Worm (Caenorhabditis elegans) whole organism, early embryonic: ENCODE results near the gene lin-26.

Source experiments
- ama-1 ChIP-seq: fragments of 150-350 bp; optimal IDR thresholded peaks from 2 replicates; lab custom pipeline; 2014
- ceh-13 ChIP-seq: fragments of 200-800 bp; sonication (Bioruptor generic); optimal IDR thresholded peaks from 2 replicates; lab custom pipeline; 2018; ENCODE audit warnings: mild to moderate bottlenecking, missing genetic modification characterization, missing compliant biosample characterization

DNA sequence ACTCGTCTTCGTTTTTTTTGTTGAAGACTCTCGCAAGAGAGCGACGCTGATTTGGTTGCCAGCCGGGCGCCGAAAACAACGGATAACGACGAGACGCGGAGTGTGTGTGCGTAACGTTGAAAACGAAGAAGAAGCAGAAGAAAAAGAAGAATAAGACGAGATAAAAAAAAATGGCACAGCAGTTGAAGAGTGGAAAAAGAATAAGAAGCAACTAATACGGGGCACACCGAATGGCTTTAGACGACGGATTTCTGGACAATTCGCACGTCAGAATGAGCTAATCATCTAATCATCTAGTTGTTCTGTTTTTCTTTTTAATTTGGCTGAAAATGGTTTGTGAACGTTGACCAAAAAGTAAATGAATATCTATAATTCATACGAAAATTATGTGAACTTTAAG, 45.1 kb upstream of the lin-26 start:
- no peak for TF ChIP-seq ceh-13 (GFP tag; lab: Kevin White, UChicago)
- TF ChIP-seq ama-1 (lab: Kevin White, UChicago), result no peak
